Worm (Caenorhabditis elegans) whole organism, L1 larva: ENCODE measurements around the gene ire-1.

ENCODE experiments used
- C34B4.2 ChIP-seq: sonication (generic microtip); optimal IDR thresholded peaks from 2 replicates; lab custom pipeline; 2017; ENCODE audit warnings: mild to moderate bottlenecking, missing genetic modification characterization, missing compliant biosample characterization
- F16B12.6 ChIP-seq: fragments of 150-350 bp; optimal IDR thresholded peaks from 2 replicates; lab custom pipeline; 2014; ENCODE audit warnings: missing biosample characterization, missing genetic modification characterization
- ama-1 ChIP-seq: fragments of 150-350 bp; optimal IDR thresholded peaks from 2 replicates; lab custom pipeline; 2014
- blmp-1 ChIP-seq: fragments of 150-350 bp; optimal IDR thresholded peaks from 2 replicates; lab custom pipeline; 2014; ENCODE audit warnings: missing biosample characterization, missing genetic modification characterization
- ceh-8 ChIP-seq: fragments of 200-800 bp; sonication (Bioruptor generic); optimal IDR thresholded peaks from 2 replicates; lab custom pipeline; 2018; ENCODE audit warnings: mild to moderate bottlenecking, missing genetic modification characterization, moderate library complexity, missing compliant biosample characterization
- ceh-82 ChIP-seq, 3 experiments: fragments of 150-350 bp in 1 of 3; sonication (generic microtip) in 2 of 3; optimal IDR thresholded peaks; 2 replicates each; lab custom pipeline; 2014 to 2017; ENCODE audit warnings: missing biosample characterization in 3 of 3, missing genetic modification characterization in 3 of 3
- ceh-88 ChIP-seq: fragments of 200-800 bp; sonication (Bioruptor generic); IDR thresholded peaks from 2 replicates; pipeline ENCODE4 v1.3.6; 2022; ENCODE audit warnings: missing genetic modification characterization, missing compliant biosample characterization
- ces-1 ChIP-seq: fragments of 150-350 bp; optimal IDR thresholded peaks from 2 replicates; lab custom pipeline; 2014; ENCODE audit warnings: missing biosample characterization, missing genetic modification reagents, missing genetic modification characterization
- dsc-1 ChIP-seq: sonication (generic microtip); optimal IDR thresholded peaks from 2 replicates; lab custom pipeline; 2016; ENCODE audit warnings: mild to moderate bottlenecking, missing genetic modification characterization, missing compliant biosample characterization
- efl-1 ChIP-seq, 4 experiments: fragments of 150-350 bp; optimal IDR thresholded peaks in 3 of 4; peaks in 1 of 4; 1 replicate in 1 of 4; 2 replicates in 3 of 4; lab custom pipeline; 2014; ENCODE audit warnings: missing biosample characterization in 2 of 4, missing genetic modification characterization in 2 of 4, missing genetic modification reagents in 2 of 4
- elt-3 ChIP-seq, 6 experiments: fragments of 150-350 bp in 1 of 6; sonication (generic microtip); optimal IDR thresholded peaks; 2 replicates each; lab custom pipeline; 2017 to 2018; ENCODE audit warnings: missing biosample characterization in 6 of 6, missing genetic modification characterization in 6 of 6, inconsistent platforms in 1 of 6
- fkh-10 ChIP-seq: sonication (generic microtip); optimal IDR thresholded peaks from 2 replicates; lab custom pipeline; 2017; ENCODE audit warnings: missing biosample characterization, missing genetic modification reagents, missing genetic modification characterization
- fkh-8 ChIP-seq: sonication (generic microtip); optimal IDR thresholded peaks from 2 replicates; lab custom pipeline; 2016; ENCODE audit warnings: mild to moderate bottlenecking, missing genetic modification characterization, missing compliant biosample characterization
- fos-1 ChIP-seq: fragments of 150-350 bp; optimal IDR thresholded peaks from 2 replicates; lab custom pipeline; 2014; ENCODE audit warnings: missing biosample characterization, missing genetic modification characterization
- grh-1 ChIP-seq: fragments of 200-800 bp; sonication (Bioruptor generic); IDR thresholded peaks from 2 replicates; pipeline ENCODE4 v1.3.6; 2022; ENCODE audit warnings: missing genetic modification reagents, missing genetic modification characterization, missing compliant biosample characterization
- hlh-17 ChIP-seq: fragments of 200-800 bp; sonication (Bioruptor generic); optimal IDR thresholded peaks from 2 replicates; lab custom pipeline; 2018; ENCODE audit warnings: missing genetic modification characterization, mild to moderate bottlenecking, missing compliant biosample characterization, moderate library complexity, borderline replicate concordance
- isw-1 ChIP-seq: fragments of 200-800 bp; sonication (Bioruptor generic); IDR thresholded peaks from 2 replicates; pipeline ENCODE4 v1.3.6; 2022; ENCODE audit warnings: missing genetic modification characterization, missing compliant biosample characterization
- jun-1 ChIP-seq: fragments of 150-350 bp; optimal IDR thresholded peaks from 2 replicates; lab custom pipeline; 2014; ENCODE audit warnings: missing biosample characterization, missing genetic modification reagents, missing genetic modification characterization
- lin-13 ChIP-seq: fragments of 150-350 bp; optimal IDR thresholded peaks from 2 replicates; lab custom pipeline; 2014; ENCODE audit warnings: missing biosample characterization, missing genetic modification reagents, missing genetic modification characterization
- lin-14 ChIP-seq: fragments of 200-800 bp; sonication (Bioruptor generic); optimal IDR thresholded peaks from 2 replicates; lab custom pipeline; 2018; ENCODE audit warnings: mild to moderate bottlenecking, missing genetic modification characterization, moderate library complexity, missing compliant biosample characterization
- lin-15B ChIP-seq: fragments of 150-350 bp; sonication (generic microtip); optimal IDR thresholded peaks from 3 replicates; lab custom pipeline; 2014; ENCODE audit warnings: missing biosample characterization, missing genetic modification characterization
- lin-35 ChIP-seq, 2 experiments: fragments of 150-350 bp; optimal IDR thresholded peaks; 2 replicates each; lab custom pipeline; 2014; ENCODE audit warnings: missing biosample characterization in 2 of 2, missing genetic modification characterization in 2 of 2, missing genetic modification reagents in 2 of 2
- lsy-2 ChIP-seq, 2 experiments: fragments of 150-350 bp; optimal IDR thresholded peaks; 2 replicates each; lab custom pipeline; 2014; ENCODE audit warnings: missing biosample characterization in 2 of 2, missing genetic modification characterization in 2 of 2
- mdl-1 ChIP-seq, 2 experiments: fragments of 150-350 bp; optimal IDR thresholded peaks; 2 replicates each; lab custom pipeline; 2014 to 2017; ENCODE audit warnings: missing biosample characterization in 2 of 2, missing genetic modification characterization in 2 of 2, inconsistent platforms in 1 of 2
- mef-2 ChIP-seq: fragments of 150-350 bp; optimal IDR thresholded peaks from 2 replicates; lab custom pipeline; 2014; ENCODE audit warnings: missing biosample characterization, missing genetic modification characterization
- nhr-19 ChIP-seq: fragments of 200-800 bp; sonication (Bioruptor generic); conservative IDR thresholded peaks from 2 replicates; pipeline ENCODE4 v1.3.6; 2022; ENCODE audit warnings: missing genetic modification characterization, missing compliant biosample characterization
- nhr-20 ChIP-seq: sonication (generic microtip); optimal IDR thresholded peaks from 2 replicates; lab custom pipeline; 2016; ENCODE audit warnings: mild to moderate bottlenecking, missing genetic modification characterization, missing compliant biosample characterization
- nhr-237 ChIP-seq: fragments of 150-350 bp; optimal IDR thresholded peaks from 2 replicates; lab custom pipeline; 2014; ENCODE audit warnings: missing biosample characterization, missing genetic modification characterization
- nhr-47 ChIP-seq: sonication (generic microtip); optimal IDR thresholded peaks from 2 replicates; lab custom pipeline; 2016; ENCODE audit warnings: mild to moderate bottlenecking, missing genetic modification characterization, moderate library complexity, missing compliant biosample characterization
- nhr-71 ChIP-seq: sonication (generic microtip); optimal IDR thresholded peaks from 2 replicates; lab custom pipeline; 2016; ENCODE audit warnings: mild to moderate bottlenecking, missing genetic modification characterization, moderate library complexity, missing compliant biosample characterization
- nhr-77 ChIP-seq: fragments of 150-350 bp; optimal IDR thresholded peaks from 2 replicates; lab custom pipeline; 2014; ENCODE audit warnings: missing biosample characterization, missing genetic modification characterization
- nhr-84 ChIP-seq: sonication (generic microtip); optimal IDR thresholded peaks from 2 replicates; lab custom pipeline; 2017; ENCODE audit warnings: missing biosample characterization, missing genetic modification characterization
- nhr-85 ChIP-seq: sonication (generic microtip); peaks from one replicate; lab custom pipeline; 2016; ENCODE audit warnings: missing genetic modification characterization, inconsistent platforms, missing compliant biosample characterization
- nhr-90 ChIP-seq: sonication (generic microtip); optimal IDR thresholded peaks from 2 replicates; lab custom pipeline; 2016; ENCODE audit warnings: mild to moderate bottlenecking, missing genetic modification characterization, missing compliant biosample characterization; ENCODE audit not compliant: poor library complexity
- rnt-1 ChIP-seq: sonication (generic microtip); optimal IDR thresholded peaks from 2 replicates; lab custom pipeline; 2016; ENCODE audit warnings: mild to moderate bottlenecking, missing genetic modification characterization, moderate library complexity, missing compliant biosample characterization
- snu-23 ChIP-seq: sonication (generic microtip); optimal IDR thresholded peaks from 2 replicates; lab custom pipeline; 2016; ENCODE audit warnings: missing genetic modification characterization, missing compliant biosample characterization
- tbx-2 ChIP-seq: sonication (generic microtip); optimal IDR thresholded peaks from 2 replicates; lab custom pipeline; 2016; ENCODE audit warnings: missing genetic modification characterization, missing compliant biosample characterization
- unc-130 ChIP-seq: fragments of 150-350 bp; optimal IDR thresholded peaks from 2 replicates; lab custom pipeline; 2017; ENCODE audit warnings: missing biosample characterization, missing genetic modification characterization, inconsistent platforms
- unc-30 ChIP-seq: sonication (generic microtip); optimal IDR thresholded peaks from 2 replicates; lab custom pipeline; 2017; ENCODE audit warnings: missing biosample characterization, missing genetic modification characterization
- unc-86 ChIP-seq: sonication (generic microtip); optimal IDR thresholded peaks from 2 replicates; lab custom pipeline; 2016; ENCODE audit warnings: missing genetic modification characterization, missing compliant biosample characterization
- unc-98 ChIP-seq: fragments of 200-800 bp; sonication (Bioruptor generic); IDR thresholded peaks from 2 replicates; pipeline ENCODE4 v1.3.6; 2022; ENCODE audit warnings: missing genetic modification characterization, missing compliant biosample characterization
- zag-1 ChIP-seq: fragments of 150-350 bp; optimal IDR thresholded peaks from 2 replicates; lab custom pipeline; 2014; ENCODE audit warnings: missing biosample characterization, missing genetic modification characterization
- zip-4 ChIP-seq: fragments of 200-800 bp; sonication (Bioruptor generic); optimal IDR thresholded peaks from 2 replicates; lab custom pipeline; 2018; ENCODE audit warnings: mild to moderate bottlenecking, missing genetic modification characterization, moderate library complexity, missing compliant biosample characterization
- ztf-4 ChIP-seq: fragments of 150-350 bp; optimal IDR thresholded peaks from 2 replicates; lab custom pipeline; 2014; ENCODE audit warnings: missing biosample characterization, missing genetic modification characterization

Gene ire-1

DNA sequence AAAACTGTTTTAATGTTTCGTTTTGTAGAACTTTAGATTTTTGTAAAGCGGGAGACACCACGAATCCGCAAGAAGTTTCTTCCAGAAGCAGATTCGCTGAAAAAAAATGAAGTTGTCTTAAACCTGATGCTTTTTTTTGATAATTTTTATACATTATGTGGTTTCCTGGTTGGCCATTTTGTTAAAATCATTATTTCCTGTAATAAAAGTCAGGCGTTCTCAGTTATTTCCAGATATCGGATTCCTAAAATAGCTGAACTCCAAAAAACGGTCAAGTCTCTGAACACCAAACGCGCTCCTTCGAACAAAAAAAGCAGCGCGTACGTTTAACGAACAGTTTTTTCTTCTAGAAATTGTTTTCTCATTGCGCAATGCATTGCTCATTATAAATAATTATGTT, 12.7 kb upstream of the ire-1 start (continued):
- TF ChIP-seq F16B12.6 (tag; lab: Kevin White, UChicago) (peak; percentile 24), blmp-1 (tag; lab: Kevin White, UChicago) (no peak), nhr-47 (tag; lab: Kevin White, UChicago) (peak; percentile 23), efl-1 (optimal IDR thresholded peaks at IDR 0.05; lab: Kevin White, UChicago) (peak; percentile 65 to 73), efl-1 (GFP tag; optimal IDR thresholded peaks at IDR 0.05 in 1 of 2; lab: Kevin White, UChicago) (peak; percentile 65 to 97), fkh-8 (tag; lab: Kevin White, UChicago) (peak; percentile 55), nhr-71 (tag; lab: Kevin White, UChicago) (peak; percentile 54)

ce11 chrII:8136818-8137217, 12.1 kb upstream of the ire-1 start, which contains the start of gene ctns-1:
Gene ctns-1, minus strand, starts transcription at chrII:8136918.
- no peak for TF ChIP-seq efl-1 (optimal IDR thresholded peaks at IDR 0.05; lab: Kevin White, UChicago)
- peak in 1 of 2 experiments; percentile 11 for TF ChIP-seq efl-1 (GFP tag; optimal IDR thresholded peaks at IDR 0.05 in 1 of 2; lab: Kevin White, UChicago)
- no peak for TF ChIP-seq zip-4 (GFP tag; lab: Kevin White, UChicago)
- TF ChIP-seq, all 84 proteins: peak for 1

DNA sequence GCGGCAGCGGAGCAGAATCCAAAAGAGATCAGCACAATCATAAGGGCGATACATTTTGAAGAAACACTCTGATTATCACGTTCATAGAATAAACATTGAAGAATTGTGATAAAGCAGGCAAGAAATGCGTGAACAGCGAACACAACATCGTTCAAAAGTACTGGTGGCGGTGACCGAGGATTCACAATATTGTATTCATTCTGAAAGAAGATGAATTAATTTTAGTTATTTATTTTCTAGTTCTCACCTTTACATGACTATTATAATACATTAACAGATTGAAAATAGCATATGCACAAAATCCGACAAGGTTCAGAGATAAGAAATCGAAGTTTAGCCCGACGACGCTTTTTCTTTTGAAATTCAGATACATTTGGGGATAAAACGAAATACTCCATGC, 11.2 kb upstream of the ire-1 start:
- no peak for TF ChIP-seq mdl-1 (tag; optimal IDR thresholded peaks at IDR 0.05; lab: Kevin White, UChicago)
- no peak for TF ChIP-seq lin-15B (tag; lab: Kevin White, UChicago)
- TF ChIP-seq unc-30 (tag; lab: Kevin White, UChicago), result no peak
- TF ChIP-seq unc-86 (tag; lab: Kevin White, UChicago), result no peak
- TF ChIP-seq lin-13 (GFP tag; lab: Kevin White, UChicago), result no peak
- TF ChIP-seq unc-98 (GFP tag; lab: Robert Waterston, UW), result no peak
- no peak for TF ChIP-seq ces-1 (GFP tag; lab: Kevin White, UChicago)
- TF ChIP-seq nhr-19 (GFP tag; lab: Robert Waterston, UW), result no peak
- no peak for TF ChIP-seq tbx-2 (tag; lab: Kevin White, UChicago)
- TF ChIP-seq nhr-90, result no peak
- no peak for TF ChIP-seq nhr-85 (tag; lab: Kevin White, UChicago)
- no peak for TF ChIP-seq rnt-1 (tag; lab: Kevin White, UChicago)
- TF ChIP-seq, all 84 proteins: peak for 0

DNA sequence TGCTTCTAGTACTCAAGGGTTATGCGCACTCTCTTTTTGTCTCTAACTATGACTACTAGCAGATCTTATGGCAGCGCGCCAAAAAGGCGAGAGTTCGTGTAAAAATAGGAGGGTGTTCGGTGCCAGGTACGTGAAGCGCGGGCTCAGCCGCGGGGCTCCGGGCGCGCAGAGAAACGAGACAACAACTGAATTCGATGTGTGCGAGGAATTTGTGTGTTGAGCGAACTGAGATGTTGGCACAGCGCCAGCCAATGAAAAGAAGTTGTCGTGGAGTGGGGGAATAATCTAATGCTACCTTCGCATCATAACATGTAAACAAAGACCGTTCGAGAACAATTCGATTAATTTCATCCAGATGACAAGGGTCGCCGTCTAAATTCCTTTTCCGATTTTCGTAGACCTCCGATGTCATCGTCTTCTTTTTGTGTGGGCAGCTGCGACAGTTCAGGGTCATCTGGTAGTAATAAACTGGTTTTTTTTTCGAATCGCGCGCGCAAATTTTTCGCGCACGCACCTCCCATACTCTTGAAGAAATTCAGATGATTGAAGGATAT, 6.8 kb upstream of the ire-1 start:
- TF ChIP-seq zag-1 (tag; lab: Kevin White, UChicago), result no peak
- TF ChIP-seq ceh-82 (tag; optimal IDR thresholded peaks at IDR 0.05; lab: Kevin White, UChicago), result peak in 1 of 3 experiments; percentile 53
- TF ChIP-seq zip-4 (GFP tag; lab: Kevin White, UChicago), result no peak
- peak; percentile 24 for TF ChIP-seq ceh-8 (GFP tag; lab: Kevin White, UChicago)
- TF ChIP-seq snu-23 (GFP tag; lab: Kevin White, UChicago), result peak; percentile 73
- TF ChIP-seq blmp-1 (tag; lab: Kevin White, UChicago), result peak; percentile 82
- no peak for TF ChIP-seq dsc-1
- peak; percentile 66 for TF ChIP-seq jun-1 (tag; lab: Kevin White, UChicago)
- TF ChIP-seq lin-35 (GFP tag; optimal IDR thresholded peaks at IDR 0.05; lab: Kevin White, UChicago), result peak; percentile 5 to 67
- no peak for TF ChIP-seq isw-1 (GFP tag; lab: Robert Waterston, UW)
- TF ChIP-seq ceh-88 (GFP tag; lab: Robert Waterston, UW), result no peak
- peak; percentile 79 for TF ChIP-seq fkh-8 (tag; lab: Kevin White, UChicago)
- peak; percentile 2 for TF ChIP-seq mef-2 (tag; lab: Kevin White, UChicago)
- no peak for TF ChIP-seq nhr-237 (tag; lab: Kevin White, UChicago)
- no peak for TF ChIP-seq unc-86 (tag; lab: Kevin White, UChicago)
- TF ChIP-seq lin-14, result peak; percentile 87
- TF ChIP-seq C34B4.2 (tag; lab: Kevin White, UChicago), result no peak
- TF ChIP-seq ztf-4 (tag; lab: Kevin White, UChicago), result peak; percentile 48
- TF ChIP-seq nhr-85 (tag; lab: Kevin White, UChicago), result peak; percentile 97
- TF ChIP-seq fkh-10 (GFP tag; lab: Kevin White, UChicago), result no peak
- peak in 5 of 6 experiments; percentile 20 to 83 (median 53) for TF ChIP-seq elt-3 (tag; optimal IDR thresholded peaks at IDR 0.05; lab: Kevin White, UChicago)
- peak; percentile 41 for TF ChIP-seq nhr-90
- no peak for TF ChIP-seq nhr-84 (tag; lab: Kevin White, UChicago)
- peak; percentile 17 for TF ChIP-seq F16B12.6 (tag; lab: Kevin White, UChicago)
- peak; percentile 96 for TF ChIP-seq grh-1 (GFP tag; lab: Robert Waterston, UW)
- peak; percentile 63 for TF ChIP-seq lin-13 (GFP tag; lab: Kevin White, UChicago)
- no peak for TF ChIP-seq hlh-17 (GFP tag; lab: Kevin White, UChicago)
- peak; percentile 23 to 59 for TF ChIP-seq lsy-2 (tag; optimal IDR thresholded peaks at IDR 0.05; lab: Kevin White, UChicago)
- TF ChIP-seq unc-130 (tag; lab: Kevin White, UChicago), result peak; percentile 68
- no peak for TF ChIP-seq fos-1
- peak; percentile 71 for TF ChIP-seq nhr-71 (tag; lab: Kevin White, UChicago)
- peak; percentile 68 for TF ChIP-seq nhr-77 (tag; lab: Kevin White, UChicago)
- TF ChIP-seq nhr-20 (tag; lab: Kevin White, UChicago), result peak; percentile 69
- TF ChIP-seq ama-1 (lab: Kevin White, UChicago), result no peak
